Fruit fly (Drosophila melanogaster) whole organism, embryonic: ENCODE results near the gene CG32147.

Experiments
- Antp ChIP-seq: fragments of 200-800 bp; sonication (Bioruptor generic); optimal IDR thresholded peaks from 3 replicates; lab custom pipeline; 2016; ENCODE audit warnings: missing biosample characterization, missing genetic modification characterization
- CG10209 ChIP-seq: fragments of 200-800 bp; sonication (Bioruptor generic); optimal IDR thresholded peaks from 3 replicates; lab custom pipeline; 2017; ENCODE audit warnings: missing biosample characterization, mild to moderate bottlenecking, missing genetic modification characterization, missing genetic modification reagents
- CG11456 ChIP-seq: fragments of 200-800 bp; sonication (Bioruptor generic); IDR thresholded peaks from 3 replicates; pipeline ENCODE4 v1.3.6; 2022; ENCODE audit warnings: missing biosample characterization, missing genetic modification characterization
- CG13287 ChIP-seq: fragments of 200-800 bp; sonication (Bioruptor generic); IDR thresholded peaks from 2 replicates; pipeline ENCODE4 v1.3.6; 2022; ENCODE audit warnings: missing biosample characterization, missing genetic modification characterization; ENCODE audit not compliant: partially characterized antibody
- CG1529 ChIP-seq: fragments of 200-800 bp; sonication (Bioruptor generic); optimal IDR thresholded peaks from 3 replicates; lab custom pipeline; 2018; ENCODE audit warnings: missing biosample characterization, missing genetic modification characterization
- CG17385 ChIP-seq: fragments of 200-800 bp; sonication (Bioruptor generic); optimal IDR thresholded peaks from 3 replicates; lab custom pipeline; 2018; ENCODE audit warnings: missing biosample characterization, mild to moderate bottlenecking, missing genetic modification characterization
- CG18262 ChIP-seq: fragments of 200-800 bp; optimal IDR thresholded peaks from 3 replicates; lab custom pipeline; 2019; ENCODE audit warnings: missing biosample characterization, mild to moderate bottlenecking, missing genetic modification characterization, moderate library complexity
- CG18619 ChIP-seq: fragments of 200-800 bp; sonication (Bioruptor generic); optimal IDR thresholded peaks from 3 replicates; lab custom pipeline; 2017; ENCODE audit warnings: missing biosample characterization, mild to moderate bottlenecking, missing genetic modification characterization
- CG3163 ChIP-seq: fragments of 200-800 bp; sonication (Bioruptor generic); optimal IDR thresholded peaks from 3 replicates; lab custom pipeline; 2016; ENCODE audit warnings: missing biosample characterization, missing genetic modification characterization
- CG32767 ChIP-seq: fragments of 200-800 bp; sonication (Bioruptor generic); IDR thresholded peaks from 2 replicates; pipeline ENCODE4 v1.3.6; 2022; ENCODE audit warnings: missing biosample characterization, missing genetic modification characterization
- CG3407 ChIP-seq: fragments of 200-800 bp; sonication (Bioruptor generic); optimal IDR thresholded peaks from 2 replicates; lab custom pipeline; 2018; ENCODE audit warnings: missing biosample characterization, mild to moderate bottlenecking, missing genetic modification characterization
- CG34422 ChIP-seq: fragments of 200-800 bp; sonication (Bioruptor generic); IDR thresholded peaks from 3 replicates; pipeline ENCODE4 v1.3.6; 2022; ENCODE audit warnings: missing biosample characterization, missing genetic modification characterization
- CG43689 ChIP-seq: fragments of 200-800 bp; sonication (Bioruptor generic); IDR thresholded peaks from 2 replicates; pipeline ENCODE4 v1.3.6; 2022; ENCODE audit warnings: missing biosample characterization, missing genetic modification characterization
- CG5245 ChIP-seq: fragments of 200-800 bp; sonication (Bioruptor generic); optimal IDR thresholded peaks from 3 replicates; lab custom pipeline; 2016; ENCODE audit warnings: missing biosample characterization, missing genetic modification characterization
- CG6791 ChIP-seq: fragments of 200-800 bp; sonication (Bioruptor generic); IDR thresholded peaks from 3 replicates; pipeline ENCODE4 v1.3.6; 2022; ENCODE audit warnings: missing biosample characterization, missing genetic modification characterization; ENCODE audit not compliant: partially characterized antibody
- CG8478 ChIP-seq: fragments of >200 bp; optimal IDR thresholded peaks from 2 replicates; lab custom pipeline; 2018
- CG8944 ChIP-seq: fragments of 200-800 bp; sonication (Bioruptor generic); optimal IDR thresholded peaks from 3 replicates; lab custom pipeline; 2016; ENCODE audit warnings: missing biosample characterization, missing genetic modification characterization
- CG9609 ChIP-seq: fragments of 200-800 bp; sonication (Bioruptor generic); optimal IDR thresholded peaks from 3 replicates; lab custom pipeline; 2016; ENCODE audit warnings: missing biosample characterization, missing genetic modification characterization
- Fer3 ChIP-seq: fragments of 200-800 bp; sonication (Bioruptor generic); optimal IDR thresholded peaks from 2 replicates; lab custom pipeline; 2018; ENCODE audit warnings: missing biosample characterization, mild to moderate bottlenecking, missing genetic modification characterization, moderate library complexity
- Hmr ChIP-seq: fragments of 200-800 bp; sonication (Bioruptor generic); optimal IDR thresholded peaks from 3 replicates; lab custom pipeline; 2017; ENCODE audit warnings: mild to moderate bottlenecking, missing biosample characterization, missing genetic modification reagents, missing genetic modification characterization
- MBD-R2 ChIP-seq: fragments of 200-800 bp; sonication (Bioruptor generic); IDR thresholded peaks from 2 replicates; pipeline ENCODE4 v1.3.6; 2022; ENCODE audit warnings: missing biosample characterization, missing genetic modification characterization
- MESR4 ChIP-seq: fragments of 200-800 bp; sonication (Bioruptor generic); optimal IDR thresholded peaks from 2 replicates; lab custom pipeline; 2018; ENCODE audit warnings: missing biosample characterization, mild to moderate bottlenecking, missing genetic modification characterization, moderate library complexity
- NC2β ChIP-seq: fragments of 200-800 bp; sonication (Bioruptor generic); optimal IDR thresholded peaks from 2 replicates; lab custom pipeline; 2016; ENCODE audit warnings: missing biosample characterization, missing genetic modification characterization
- NK7.1 ChIP-seq: fragments of 200-800 bp; sonication (Bioruptor generic); optimal IDR thresholded peaks from 3 replicates; lab custom pipeline; 2016; ENCODE audit warnings: missing biosample characterization, missing genetic modification characterization
- Neu2 ChIP-seq: fragments of 200-800 bp; sonication (Bioruptor generic); optimal IDR thresholded peaks from 3 replicates; lab custom pipeline; 2016; ENCODE audit warnings: missing biosample characterization, missing genetic modification characterization, borderline replicate concordance
- Nf-YB ChIP-seq: fragments of 200-800 bp; sonication (Bioruptor generic); optimal IDR thresholded peaks from 3 replicates; lab custom pipeline; 2019; ENCODE audit warnings: missing biosample characterization, mild to moderate bottlenecking, missing genetic modification characterization, moderate library complexity
- Rfx ChIP-seq: fragments of 200-800 bp; sonication (Bioruptor generic); IDR thresholded peaks from 2 replicates; pipeline ENCODE4 v1.3.6; 2022; ENCODE audit warnings: missing biosample characterization, missing genetic modification characterization
- Sin3A ChIP-seq: fragments of >200 bp; optimal IDR thresholded peaks from 2 replicates; lab custom pipeline; 2018
- Sox100B ChIP-seq: fragments of 200-800 bp; sonication (Bioruptor generic); optimal IDR thresholded peaks from 3 replicates; lab custom pipeline; 2018; ENCODE audit warnings: missing biosample characterization, mild to moderate bottlenecking, missing genetic modification characterization
- Spps ChIP-seq: fragments of 200-800 bp; sonication (Bioruptor generic); optimal IDR thresholded peaks from 2 replicates; lab custom pipeline; 2018; ENCODE audit warnings: missing biosample characterization, mild to moderate bottlenecking, missing genetic modification characterization
- al ChIP-seq: fragments of 200-800 bp; sonication (Bioruptor generic); IDR thresholded peaks from 2 replicates; pipeline ENCODE4 v1.3.6; 2022; ENCODE audit warnings: missing biosample characterization, missing genetic modification characterization
- az2 ChIP-seq: fragments of 200-800 bp; sonication (Bioruptor generic); optimal IDR thresholded peaks from 3 replicates; lab custom pipeline; 2016; ENCODE audit warnings: missing biosample characterization, missing genetic modification characterization
- bowl ChIP-seq: fragments of 200-800 bp; sonication (Bioruptor generic); IDR thresholded peaks from 2 replicates; pipeline ENCODE4 v1.3.6; 2022; ENCODE audit warnings: missing biosample characterization, missing genetic modification characterization
- caup ChIP-seq: fragments of 200-800 bp; sonication (Bioruptor generic); optimal IDR thresholded peaks from 3 replicates; lab custom pipeline; 2017; ENCODE audit warnings: missing biosample characterization, mild to moderate bottlenecking, missing genetic modification characterization, moderate library complexity; ENCODE audit not compliant: severe bottlenecking
- chn ChIP-seq: fragments of 200-800 bp; sonication (Bioruptor generic); optimal IDR thresholded peaks from 2 replicates; lab custom pipeline; 2016; ENCODE audit warnings: missing biosample characterization, missing genetic modification characterization
- crol ChIP-seq: fragments of 200-800 bp; sonication (Bioruptor generic); IDR thresholded peaks from 2 replicates; pipeline ENCODE4 v1.3.6; 2022; ENCODE audit warnings: missing biosample characterization, missing genetic modification characterization
- crp ChIP-seq, 2 experiments: fragments of 200-800 bp; sonication (Bioruptor generic); optimal IDR thresholded peaks; 2 replicates in 1 of 2; 3 replicates in 1 of 2; lab custom pipeline; 2017; ENCODE audit warnings: missing biosample characterization in 2 of 2, missing genetic modification characterization in 2 of 2, mild to moderate bottlenecking in 1 of 2, moderate library complexity in 1 of 2
- da ChIP-seq: fragments of 200-800 bp; sonication (Bioruptor generic); optimal IDR thresholded peaks from 2 replicates; lab custom pipeline; 2016; ENCODE audit warnings: missing biosample characterization, missing genetic modification characterization
- en ChIP-seq: fragments of 200-800 bp; sonication (Bioruptor generic); optimal IDR thresholded peaks from 2 replicates; lab custom pipeline; 2016; ENCODE audit warnings: missing biosample characterization, missing genetic modification characterization
- gcm ChIP-seq: fragments of 200-800 bp; sonication (Bioruptor generic); optimal IDR thresholded peaks from 2 replicates; lab custom pipeline; 2019; ENCODE audit warnings: missing biosample characterization, mild to moderate bottlenecking, missing genetic modification characterization, moderate library complexity
- gem ChIP-seq: fragments of 200-800 bp; sonication (Bioruptor generic); optimal IDR thresholded peaks from 2 replicates; lab custom pipeline; 2019; ENCODE audit warnings: missing biosample characterization, mild to moderate bottlenecking, missing genetic modification characterization, moderate library complexity
- klu ChIP-seq: fragments of 200-800 bp; sonication (Bioruptor generic); IDR thresholded peaks from 2 replicates; pipeline ENCODE4 v1.3.6; 2022; ENCODE audit warnings: missing biosample characterization, missing genetic modification characterization
- kni ChIP-seq: fragments of 200-800 bp; sonication (Bioruptor generic); optimal IDR thresholded peaks from 3 replicates; lab custom pipeline; 2017; ENCODE audit warnings: mild to moderate bottlenecking, missing biosample characterization, missing genetic modification reagents, missing genetic modification characterization
- lilli ChIP-seq: fragments of 200-800 bp; sonication (Bioruptor generic); optimal IDR thresholded peaks from 3 replicates; lab custom pipeline; 2016; ENCODE audit warnings: missing biosample characterization, missing genetic modification characterization
- oc ChIP-seq: fragments of 200-800 bp; sonication (Bioruptor generic); optimal IDR thresholded peaks from 2 replicates; lab custom pipeline; 2018; ENCODE audit warnings: missing biosample characterization, mild to moderate bottlenecking, missing genetic modification characterization, moderate library complexity
- org-1 ChIP-seq: fragments of 200-800 bp; sonication (Bioruptor generic); optimal IDR thresholded peaks from 2 replicates; lab custom pipeline; 2017; ENCODE audit warnings: missing biosample characterization, missing genetic modification characterization
- run ChIP-seq: fragments of 200-800 bp; sonication (Bioruptor generic); optimal IDR thresholded peaks from 3 replicates; lab custom pipeline; 2018; ENCODE audit warnings: missing biosample characterization, mild to moderate bottlenecking, missing genetic modification characterization
- slp2 ChIP-seq: fragments of 200-800 bp; sonication (Bioruptor generic); optimal IDR thresholded peaks from 2 replicates; lab custom pipeline; 2016; ENCODE audit warnings: missing biosample characterization, missing genetic modification characterization
- tin ChIP-seq: fragments of 200-800 bp; sonication (Bioruptor generic); optimal IDR thresholded peaks from 3 replicates; lab custom pipeline; 2016; ENCODE audit warnings: missing biosample characterization, missing genetic modification characterization
- tio ChIP-seq: fragments of 200-800 bp; sonication (Bioruptor generic); optimal IDR thresholded peaks from 2 replicates; lab custom pipeline; 2017; ENCODE audit warnings: missing biosample characterization, missing genetic modification characterization, inconsistent platforms
- unc-4 ChIP-seq: fragments of 200-800 bp; sonication (Bioruptor generic); IDR thresholded peaks from 2 replicates; pipeline ENCODE4 v1.3.6; 2022; ENCODE audit warnings: missing biosample characterization, missing genetic modification characterization; ENCODE audit not compliant: partially characterized antibody
- unpg ChIP-seq: fragments of 200-800 bp; sonication (Bioruptor generic); optimal IDR thresholded peaks from 3 replicates; lab custom pipeline; 2018; ENCODE audit warnings: missing biosample characterization, mild to moderate bottlenecking, missing genetic modification characterization, moderate library complexity

CG32147 gene

DNA sequence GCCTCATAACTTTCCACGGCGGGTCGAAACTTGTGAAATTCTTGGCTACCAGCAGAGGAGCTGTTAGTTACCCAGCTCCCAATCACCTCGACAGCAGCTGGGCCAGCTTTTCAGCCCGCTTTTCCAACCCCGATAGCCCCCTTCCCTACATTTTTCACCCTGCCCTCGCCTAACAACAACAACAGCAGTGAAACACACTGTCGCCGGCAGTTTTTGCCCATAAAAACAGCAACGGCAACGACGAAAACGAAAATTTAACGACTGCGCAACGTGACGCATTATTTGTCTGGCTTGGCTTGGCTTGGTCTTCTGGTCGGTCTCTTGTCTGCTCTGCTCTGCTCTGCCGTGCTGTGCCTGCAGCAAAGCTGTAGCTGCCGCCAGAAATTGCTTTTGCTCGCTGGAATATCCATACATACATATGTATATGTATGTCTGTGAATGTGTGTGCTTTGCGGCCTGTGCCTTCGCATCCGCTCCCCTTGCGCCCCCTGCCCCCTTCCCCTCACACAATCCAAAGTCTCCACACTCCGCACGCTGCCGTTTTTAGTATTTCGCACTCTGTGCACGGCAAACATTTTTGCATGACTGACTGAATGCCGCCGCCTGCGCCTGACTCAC is 36.6 kb downstream of the CG32147 start (continued):
- no peak for TF ChIP-seq Fer3
- no peak for TF ChIP-seq az2 (GFP tag; lab: Kevin White, UChicago)
- TF ChIP-seq CG11456 (GFP tag; lab: Robert Waterston, UW) = no peak
- no peak for TF ChIP-seq CG1529 (GFP tag; lab: Kevin White, UChicago)
- no peak for TF ChIP-seq CG32767
- no peak for TF ChIP-seq CG8478 (lab: Kevin White, UChicago)
- no peak for TF ChIP-seq org-1 (GFP tag; lab: Kevin White, UChicago)
- no peak for TF ChIP-seq MBD-R2
- no peak for TF ChIP-seq CG3163
- no peak; the same call in 2 of the 3 replicates for TF ChIP-seq CG34422
- TF ChIP-seq unc-4 (GFP tag; lab: Robert Waterston, UW) = 0 out of 2 replicates have a peak, but pooled peaks have one; percentile 28
- TF ChIP-seq CG9609 (GFP tag; lab: Kevin White, UChicago) = no peak
- no peak for TF ChIP-seq Rfx (GFP tag; lab: Robert Waterston, UW)
- no peak for TF ChIP-seq CG18619
- no peak for TF ChIP-seq Antp (GFP tag; lab: Kevin White, UChicago)
- TF ChIP-seq Neu2 (GFP tag; lab: Kevin White, UChicago) = no peak
- no peak for TF ChIP-seq Nf-YB (GFP tag; lab: Kevin White, UChicago)
- TF ChIP-seq tin = no peak
- TF ChIP-seq kni (GFP tag; lab: Kevin White, UChicago) = no peak
- no peak for TF ChIP-seq caup (GFP tag; lab: Kevin White, UChicago)
- TF ChIP-seq lilli = no peak
- TF ChIP-seq CG10209 (GFP tag; lab: Kevin White, UChicago) = no peak
- TF ChIP-seq bowl = 0 out of 2 replicates have a peak, but pooled peaks have one; percentile 6
- TF ChIP-seq crol = peak; percentile 77
- TF ChIP-seq da (GFP tag; lab: Kevin White, UChicago) = no peak
- TF ChIP-seq CG6791 = no peak
- no peak for TF ChIP-seq unpg (GFP tag; lab: Kevin White, UChicago)
- TF ChIP-seq slp2 (GFP tag; lab: Kevin White, UChicago) = no peak
- TF ChIP-seq gem (tag; lab: Kevin White, UChicago) = no peak
- no peak for TF ChIP-seq Sin3A
- no peak for TF ChIP-seq crp (GFP tag; optimal IDR thresholded peaks at IDR 0.05; lab: Kevin White, UChicago)
- TF ChIP-seq Sox100B (GFP tag; lab: Kevin White, UChicago) = no peak
- no peak for TF ChIP-seq en
- no peak for TF ChIP-seq CG18262 (tag; lab: Kevin White, UChicago)
- TF ChIP-seq, all 482 proteins: peak for 18

DNA sequence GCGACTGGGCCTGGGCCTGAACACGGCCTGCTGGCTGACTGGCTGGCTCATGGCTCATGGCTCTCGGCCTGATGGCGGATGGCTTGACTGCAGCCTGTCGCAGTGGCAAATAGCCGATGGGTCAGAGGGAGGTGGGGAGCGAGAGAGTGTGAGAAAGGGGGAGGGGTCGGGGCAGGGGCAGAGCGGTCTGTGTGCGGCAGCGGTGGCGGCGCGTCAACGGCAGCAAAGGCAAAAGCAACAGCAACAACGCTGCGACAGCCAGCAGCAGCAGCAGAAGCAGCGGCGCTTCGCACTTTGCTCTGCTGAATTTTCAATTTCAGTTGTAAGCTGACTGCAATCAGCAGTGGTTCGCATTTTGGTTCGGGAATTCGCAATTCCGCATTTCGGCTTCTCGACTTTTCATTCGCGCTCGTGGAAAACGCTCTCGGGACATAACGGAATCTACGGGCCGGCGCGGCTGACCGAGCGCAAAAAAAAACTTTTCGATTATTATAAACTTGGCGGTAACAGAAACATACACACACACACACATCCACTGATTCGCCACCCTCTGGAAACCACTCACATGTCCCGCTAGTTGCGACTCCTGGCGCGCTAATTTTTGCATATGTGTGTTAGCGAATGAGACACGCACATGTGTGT is 38.2 kb downstream of the CG32147 start, which contains the start of gene CG45071:
TSS of gene CG45071 (plus strand) at position 317 of the 642 bp plus-strand sequence.
- TF ChIP-seq NK7.1 (GFP tag; lab: Kevin White, UChicago) (no peak), CG43689 (GFP tag; lab: Robert Waterston, UW) (0 out of 2 replicates have a peak, but pooled peaks have one; percentile 15), Hmr (no peak), klu (no peak), MESR4 (GFP tag; lab: Kevin White, UChicago) (no peak), CG13287 (no peak), CG8944 (no peak), CG3407 (GFP tag; lab: Kevin White, UChicago) (no peak), chn (no peak), gcm (GFP tag; lab: Kevin White, UChicago) (no peak), oc (no peak), run (tag; lab: Kevin White, UChicago) (no peak), CG5245 (GFP tag; lab: Kevin White, UChicago) (no peak), Spps (no peak), NC2β (GFP tag; lab: Kevin White, UChicago) (no peak), tio (GFP tag; lab: Kevin White, UChicago) (no peak), CG17385 (GFP tag; lab: Kevin White, UChicago) (no peak), al (GFP tag; lab: Robert Waterston, UW) (no peak)
